Worm (Caenorhabditis elegans) whole organism, mixed stage, embryonic: ENCODE data around the gene C09F5.1.

Experiments
- M03D4.4 ChIP-seq: sonication (generic microtip); optimal IDR thresholded peaks from 2 replicates; lab custom pipeline; 2017; ENCODE audit warnings: mild to moderate bottlenecking, missing genetic modification characterization, missing compliant biosample characterization
- blmp-1 ChIP-seq: fragments of 150-350 bp; optimal IDR thresholded peaks from 2 replicates; lab custom pipeline; 2014; ENCODE audit warnings: missing biosample characterization, missing genetic modification characterization
- ceh-39 ChIP-seq: fragments of 150-350 bp; optimal IDR thresholded peaks from 2 replicates; lab custom pipeline; 2014; ENCODE audit warnings: missing biosample characterization, missing genetic modification characterization
- ceh-43 ChIP-seq: fragments of 200-800 bp; sonication (Bioruptor generic); optimal IDR thresholded peaks from 2 replicates; lab custom pipeline; 2018; ENCODE audit warnings: mild to moderate bottlenecking, missing genetic modification characterization, moderate library complexity, missing compliant biosample characterization
- ceh-83 ChIP-seq: fragments of 200-800 bp; sonication (Bioruptor generic); optimal IDR thresholded peaks from 2 replicates; lab custom pipeline; 2018; ENCODE audit warnings: mild to moderate bottlenecking, missing genetic modification characterization, missing compliant biosample characterization
- ces-1 ChIP-seq: fragments of 150-350 bp; optimal IDR thresholded peaks from 2 replicates; lab custom pipeline; 2014; ENCODE audit warnings: missing biosample characterization, missing genetic modification reagents, missing genetic modification characterization
- drap-1 ChIP-seq: fragments of 200-800 bp; sonication (Bioruptor generic); optimal IDR thresholded peaks from 3 replicates; lab custom pipeline; 2018; ENCODE audit warnings: mild to moderate bottlenecking, missing genetic modification characterization, missing compliant biosample characterization
- elt-1 ChIP-seq: sonication (generic microtip); optimal IDR thresholded peaks from 2 replicates; lab custom pipeline; 2017; ENCODE audit warnings: missing genetic modification characterization, mild to moderate bottlenecking, missing compliant biosample characterization, antibody characterized with exemption, moderate library complexity, borderline replicate concordance; ENCODE audit not compliant: insufficient read depth
- elt-3 ChIP-seq: fragments of 150-350 bp; optimal IDR thresholded peaks from 2 replicates; lab custom pipeline; 2014; ENCODE audit warnings: missing biosample characterization, missing genetic modification characterization
- ham-2 ChIP-seq: fragments of 200-800 bp; sonication (Bioruptor generic); optimal IDR thresholded peaks from 2 replicates; lab custom pipeline; 2018; ENCODE audit warnings: mild to moderate bottlenecking, missing genetic modification characterization, missing compliant biosample characterization
- hlh-1 ChIP-seq: fragments of 150-350 bp; optimal IDR thresholded peaks from 2 replicates; lab custom pipeline; 2014; ENCODE audit warnings: missing biosample characterization, missing genetic modification reagents, missing genetic modification characterization
- lin-13 ChIP-seq: fragments of 150-350 bp; optimal IDR thresholded peaks from 2 replicates; lab custom pipeline; 2014; ENCODE audit warnings: missing biosample characterization, missing genetic modification characterization
- lin-32 ChIP-seq: fragments of 200-800 bp; sonication (Bioruptor generic); optimal IDR thresholded peaks from 2 replicates; lab custom pipeline; 2018; ENCODE audit warnings: mild to moderate bottlenecking, missing genetic modification characterization, missing compliant biosample characterization
- lsy-2 ChIP-seq: fragments of 150-350 bp; optimal IDR thresholded peaks from 2 replicates; lab custom pipeline; 2014; ENCODE audit warnings: missing biosample characterization, missing genetic modification characterization
- mab-5 ChIP-seq: fragments of 150-350 bp; optimal IDR thresholded peaks from 2 replicates; lab custom pipeline; 2014; ENCODE audit warnings: missing biosample characterization, missing genetic modification characterization
- mep-1 ChIP-seq: fragments of 150-350 bp; optimal IDR thresholded peaks from 2 replicates; lab custom pipeline; 2017; ENCODE audit warnings: missing biosample characterization, missing genetic modification reagents, missing genetic modification characterization, inconsistent platforms
- mls-2 ChIP-seq: sonication (generic microtip); optimal IDR thresholded peaks from 2 replicates; lab custom pipeline; 2016; ENCODE audit warnings: mild to moderate bottlenecking, missing genetic modification characterization, moderate library complexity, missing compliant biosample characterization
- nhr-12 ChIP-seq: fragments of 150-350 bp; optimal IDR thresholded peaks from 2 replicates; lab custom pipeline; 2014; ENCODE audit warnings: missing biosample characterization, missing genetic modification characterization
- nhr-2 ChIP-seq: fragments of 150-350 bp; optimal IDR thresholded peaks from 2 replicates; lab custom pipeline; 2014; ENCODE audit warnings: missing biosample characterization, missing genetic modification characterization
- nhr-237 ChIP-seq: fragments of 150-350 bp; optimal IDR thresholded peaks from 2 replicates; lab custom pipeline; 2014; ENCODE audit warnings: missing biosample characterization, missing genetic modification characterization
- nhr-28 ChIP-seq: fragments of 150-350 bp; optimal IDR thresholded peaks from 2 replicates; lab custom pipeline; 2014; ENCODE audit warnings: missing biosample characterization, missing genetic modification characterization
- nhr-76 ChIP-seq: sonication (generic microtip); optimal IDR thresholded peaks from 2 replicates; lab custom pipeline; 2017; ENCODE audit warnings: missing biosample characterization, missing genetic modification characterization
- sem-2 ChIP-seq: fragments of 200-800 bp; sonication (Bioruptor generic); optimal IDR thresholded peaks from 2 replicates; lab custom pipeline; 2018; ENCODE audit warnings: mild to moderate bottlenecking, missing genetic modification characterization, missing compliant biosample characterization
- snpc-4 ChIP-seq: fragments of 150-350 bp; optimal IDR thresholded peaks from 2 replicates; lab custom pipeline; 2014; ENCODE audit warnings: missing biosample characterization, missing genetic modification characterization
- sptf-1 ChIP-seq: sonication (generic microtip); optimal IDR thresholded peaks from 2 replicates; lab custom pipeline; 2017; ENCODE audit warnings: mild to moderate bottlenecking, missing genetic modification characterization, moderate library complexity, missing compliant biosample characterization
- tbx-8 ChIP-seq: fragments of 200-800 bp; sonication (Bioruptor generic); optimal IDR thresholded peaks from 2 replicates; lab custom pipeline; 2018; ENCODE audit warnings: mild to moderate bottlenecking, missing genetic modification characterization, moderate library complexity, missing compliant biosample characterization
- unc-120 ChIP-seq: sonication (generic microtip); optimal IDR thresholded peaks from 2 replicates; lab custom pipeline; 2017; ENCODE audit warnings: missing genetic modification characterization, missing compliant biosample characterization; ENCODE audit not compliant: poor library complexity, severe bottlenecking
- unc-39 ChIP-seq: fragments of 150-350 bp; optimal IDR thresholded peaks from 2 replicates; lab custom pipeline; 2014; ENCODE audit warnings: missing biosample characterization, missing genetic modification characterization
- unc-62 ChIP-seq: fragments of 150-350 bp; optimal IDR thresholded peaks from 2 replicates; lab custom pipeline; 2014; ENCODE audit warnings: missing biosample characterization, missing genetic modification reagents, missing genetic modification characterization
- ztf-11 ChIP-seq: fragments of 150-350 bp; optimal IDR thresholded peaks from 2 replicates; lab custom pipeline; 2014; ENCODE audit warnings: missing biosample characterization, missing genetic modification characterization

The C09F5.1 gene

ce11 chrIII:650539-650938 lies 8.0 kb upstream of the C09F5.1 start:
- no peak for TF ChIP-seq ces-1 (GFP tag; lab: Kevin White, UChicago)
- TF ChIP-seq nhr-12 (tag; lab: Kevin White, UChicago): no peak
- TF ChIP-seq mep-1 (tag; lab: Kevin White, UChicago): no peak
- TF ChIP-seq, all 35 proteins: peak for 0

ce11 chrIII:651587-651986 lies 6.9 kb upstream of the C09F5.1 start:
- no peak for TF ChIP-seq ceh-39 (tag; lab: Kevin White, UChicago)
- TF ChIP-seq tbx-8 (GFP tag; lab: Kevin White, UChicago): no peak
- TF ChIP-seq snpc-4 (tag; lab: Kevin White, UChicago): no peak
- TF ChIP-seq unc-120 (tag; lab: Kevin White, UChicago): no peak
- no peak for TF ChIP-seq lin-32 (GFP tag; lab: Kevin White, UChicago)
- TF ChIP-seq nhr-12 (tag; lab: Kevin White, UChicago): no peak
- TF ChIP-seq nhr-237: no peak
- TF ChIP-seq nhr-2: no peak

- TF ChIP-seq ces-1 (GFP tag; lab: Kevin White, UChicago) (no peak), mls-2 (tag; lab: Kevin White, UChicago) (peak; percentile 16), ham-2 (peak; percentile 54)
Measured at ce11 chrIII:654365-654764, 4.1 kb upstream of the C09F5.1 start.

- TF ChIP-seq elt-3 (no peak), ceh-83 (GFP tag; lab: Kevin White, UChicago) (no peak), tbx-8 (GFP tag; lab: Kevin White, UChicago) (no peak), nhr-28 (no peak), lsy-2 (tag; lab: Kevin White, UChicago) (no peak), nhr-2 (no peak), ham-2 (no peak), blmp-1 (tag; lab: Kevin White, UChicago) (no peak), drap-1 (GFP tag; lab: Kevin White, UChicago) (no peak), elt-1 (tag; lab: Kevin White, UChicago) (no peak)
- TF ChIP-seq, all 35 proteins: peak for 0
Measured at ce11 chrIII:656660-657059, 1.8 kb upstream of the C09F5.1 start.

ce11 chrIII:657241-657640 lies 1.3 kb upstream of the C09F5.1 start:
- TF ChIP-seq mls-2 (tag; lab: Kevin White, UChicago) (peak; percentile 7), ceh-43 (GFP tag; lab: Kevin White, UChicago) (no peak), nhr-237 (no peak), nhr-28 (no peak), lin-13 (tag; lab: Kevin White, UChicago) (no peak), blmp-1 (tag; lab: Kevin White, UChicago) (peak; percentile 38), mab-5 (no peak), hlh-1 (tag; lab: Kevin White, UChicago) (no peak), snpc-4 (tag; lab: Kevin White, UChicago) (no peak), tbx-8 (GFP tag; lab: Kevin White, UChicago) (no peak), sptf-1 (no peak), lsy-2 (tag; lab: Kevin White, UChicago) (no peak), ces-1 (GFP tag; lab: Kevin White, UChicago) (peak; percentile 54), lin-32 (GFP tag; lab: Kevin White, UChicago) (no peak), M03D4.4 (tag; lab: Kevin White, UChicago) (no peak), unc-62 (GFP tag; lab: Kevin White, UChicago) (no peak), nhr-12 (tag; lab: Kevin White, UChicago) (no peak), ztf-11 (tag; lab: Kevin White, UChicago) (no peak), unc-120 (tag; lab: Kevin White, UChicago) (no peak)
- TF ChIP-seq, all 35 proteins: peak for 3

ce11 chrIII:665173-665757 lies 6.8 kb downstream of the C09F5.1 start, which contains the start of gene C09F5.3:
Gene C09F5.3, minus strand, starts transcription at chrIII:665266.
- no peak for TF ChIP-seq sem-2 (GFP tag; lab: Kevin White, UChicago)
- no peak for TF ChIP-seq nhr-76 (tag; lab: Kevin White, UChicago)
- TF ChIP-seq blmp-1 (tag; lab: Kevin White, UChicago): no peak
- TF ChIP-seq drap-1 (GFP tag; lab: Kevin White, UChicago): no peak
- no peak for TF ChIP-seq tbx-8 (GFP tag; lab: Kevin White, UChicago)
- no peak for TF ChIP-seq unc-39 (tag; lab: Kevin White, UChicago)
